Fruit fly (Drosophila melanogaster): ENCODE results near the gene CG14450.

DNA sequence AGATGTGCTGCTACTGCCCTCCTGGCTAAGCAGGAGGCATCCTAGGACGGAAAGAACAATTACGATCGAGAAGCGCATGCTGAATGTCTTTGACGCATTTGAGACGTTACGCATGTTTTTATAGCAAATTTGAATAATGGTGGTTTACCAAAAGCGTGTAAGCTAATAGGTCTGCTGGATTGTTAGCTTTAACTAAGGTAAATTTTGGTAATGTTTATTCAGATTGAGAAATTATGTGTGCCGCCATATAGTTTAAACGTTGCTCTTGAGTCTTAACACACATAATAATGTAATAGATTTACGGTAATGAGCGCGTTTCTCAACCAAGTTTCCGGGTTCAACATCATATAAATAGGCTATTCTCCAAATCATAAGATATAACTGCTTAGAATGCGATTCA lies 33.9 kb downstream of the CG14450 start, which contains the start of the genes CG12546 and CG14453:
- TF ChIP-seq CrebA (GFP tag; optimal IDR thresholded peaks at IDR 0.05; ENCODE audit: borderline replicate concordance) (no peak), CG9705 (GFP tag; optimal IDR thresholded peaks at IDR 0.05) (no peak), br (GFP tag; optimal IDR thresholded peaks at IDR 0.05) (no peak), Dfd (GFP tag; optimal IDR thresholded peaks at IDR 0.05) (no peak), GATAd (GFP tag; optimal IDR thresholded peaks at IDR 0.05) (no peak), woc (GFP tag; optimal IDR thresholded peaks at IDR 0.05) (no peak), pan (optimal IDR thresholded peaks at IDR 0.05) (no peak), Jra (GFP tag; optimal IDR thresholded peaks at IDR 0.05) (no peak), foxo (GFP tag; optimal IDR thresholded peaks at IDR 0.05) (no peak), fru (GFP tag; optimal IDR thresholded peaks at IDR 0.05) (no peak)
